Worm (Caenorhabditis elegans) whole organism, L3 larva: ENCODE data around the gene nlp-30.

Experiments used
- R02D3.7 ChIP-seq: fragments of 150-350 bp; optimal IDR thresholded peaks from 2 replicates; lab custom pipeline; 2014; ENCODE audit warnings: missing biosample characterization, missing genetic modification characterization
- ZK546.5 ChIP-seq: sonication (generic microtip); optimal IDR thresholded peaks from 2 replicates; lab custom pipeline; 2017; ENCODE audit warnings: missing biosample characterization, missing genetic modification characterization
- aly-2 ChIP-seq: fragments of 150-350 bp; optimal IDR thresholded peaks from 2 replicates; lab custom pipeline; 2014; ENCODE audit warnings: missing biosample characterization, missing genetic modification characterization
- ama-1 ChIP-seq: fragments of 150-350 bp; optimal IDR thresholded peaks from 2 replicates; lab custom pipeline; 2018
- ceh-16 ChIP-seq: sonication (generic microtip); optimal IDR thresholded peaks from 2 replicates; lab custom pipeline; 2017; ENCODE audit warnings: missing biosample characterization, missing genetic modification characterization
- ceh-82 ChIP-seq: fragments of 150-350 bp; optimal IDR thresholded peaks from 2 replicates; lab custom pipeline; 2014; ENCODE audit warnings: missing biosample characterization, missing genetic modification characterization
- daf-12 ChIP-seq: fragments of 150-350 bp; optimal IDR thresholded peaks from 2 replicates; lab custom pipeline; 2014; ENCODE audit warnings: missing biosample characterization, missing genetic modification reagents, missing genetic modification characterization
- egl-27 ChIP-seq: sonication (generic microtip); optimal IDR thresholded peaks from 4 replicates; lab custom pipeline; 2017; ENCODE audit warnings: missing biosample characterization, missing genetic modification reagents, missing genetic modification characterization
- egl-5 ChIP-seq: fragments of 150-350 bp; optimal IDR thresholded peaks from 2 replicates; lab custom pipeline; 2017; ENCODE audit warnings: missing biosample characterization, missing genetic modification reagents, missing genetic modification characterization, inconsistent platforms
- elt-1 ChIP-seq: fragments of 150-350 bp; optimal IDR thresholded peaks from 2 replicates; lab custom pipeline; 2014; ENCODE audit warnings: missing biosample characterization, missing genetic modification characterization
- elt-2 ChIP-seq: sonication (generic microtip); optimal IDR thresholded peaks from 2 replicates; lab custom pipeline; 2016; ENCODE audit warnings: missing genetic modification reagents, mild to moderate bottlenecking, missing genetic modification characterization, missing compliant biosample characterization
- elt-3 ChIP-seq, 3 experiments: fragments of 150-350 bp in 1 of 3; sonication (generic microtip) in 2 of 3; optimal IDR thresholded peaks; 2 replicates in 2 of 3; 4 replicates in 1 of 3; lab custom pipeline; 2014 to 2017; ENCODE audit warnings: missing biosample characterization in 3 of 3, missing genetic modification characterization in 3 of 3
- eor-1 ChIP-seq, 2 experiments: fragments of 150-350 bp; optimal IDR thresholded peaks; 2 replicates each; lab custom pipeline; 2014 to 2018; ENCODE audit warnings: missing biosample characterization in 2 of 2, missing genetic modification characterization in 2 of 2
- fkh-10 ChIP-seq: sonication (generic microtip); optimal IDR thresholded peaks from 2 replicates; lab custom pipeline; 2017; ENCODE audit warnings: missing biosample characterization, missing genetic modification reagents, missing genetic modification characterization
- fos-1 ChIP-seq: fragments of 150-350 bp; optimal IDR thresholded peaks from 2 replicates; lab custom pipeline; 2014; ENCODE audit warnings: missing biosample characterization, missing genetic modification characterization
- jun-1 ChIP-seq: fragments of 150-350 bp; optimal IDR thresholded peaks from 2 replicates; lab custom pipeline; 2014; ENCODE audit warnings: missing biosample characterization, missing genetic modification reagents, missing genetic modification characterization
- lin-15B ChIP-seq: fragments of 150-350 bp; optimal IDR thresholded peaks from 2 replicates; lab custom pipeline; 2014; ENCODE audit warnings: missing biosample characterization, missing genetic modification characterization
- lin-39 ChIP-seq: fragments of 150-350 bp; optimal IDR thresholded peaks from 2 replicates; lab custom pipeline; 2018; ENCODE audit warnings: missing biosample characterization, missing genetic modification reagents, missing genetic modification characterization
- lsy-12 ChIP-seq: sonication (generic microtip); optimal IDR thresholded peaks from 2 replicates; lab custom pipeline; 2016; ENCODE audit warnings: mild to moderate bottlenecking, missing genetic modification characterization, missing compliant biosample characterization
- mml-1 ChIP-seq: fragments of 150-350 bp; sonication (generic microtip); optimal IDR thresholded peaks from 3 replicates; lab custom pipeline; 2014; ENCODE audit warnings: missing biosample characterization, missing genetic modification characterization
- nfya-1 ChIP-seq: sonication (generic microtip); optimal IDR thresholded peaks from 2 replicates; lab custom pipeline; 2017; ENCODE audit warnings: missing genetic modification characterization, mild to moderate bottlenecking, missing compliant biosample characterization, antibody characterized with exemption, moderate library complexity; ENCODE audit not compliant: insufficient read depth
- nhr-11 ChIP-seq: fragments of 150-350 bp; optimal IDR thresholded peaks from 2 replicates; lab custom pipeline; 2014; ENCODE audit warnings: missing biosample characterization, missing genetic modification characterization
- nhr-237 ChIP-seq: fragments of 150-350 bp; optimal IDR thresholded peaks from 2 replicates; lab custom pipeline; 2014; ENCODE audit warnings: missing biosample characterization, missing genetic modification characterization
- nhr-25 ChIP-seq: sonication (generic microtip); optimal IDR thresholded peaks from 2 replicates; lab custom pipeline; 2017; ENCODE audit warnings: missing biosample characterization, missing genetic modification characterization
- nhr-43 ChIP-seq: sonication (generic microtip); optimal IDR thresholded peaks from 2 replicates; lab custom pipeline; 2016; ENCODE audit warnings: mild to moderate bottlenecking, missing genetic modification characterization, missing compliant biosample characterization; ENCODE audit not compliant: poor library complexity, severe bottlenecking
- nhr-67 ChIP-seq: fragments of 150-350 bp; optimal IDR thresholded peaks from 2 replicates; lab custom pipeline; 2014; ENCODE audit warnings: missing biosample characterization, missing genetic modification characterization
- nhr-76 ChIP-seq: fragments of 150-350 bp; sonication (generic microtip); optimal IDR thresholded peaks from 5 replicates; lab custom pipeline; 2014; ENCODE audit warnings: missing biosample characterization, missing genetic modification characterization
- nhr-77 ChIP-seq: fragments of 150-350 bp; optimal IDR thresholded peaks from 2 replicates; lab custom pipeline; 2014; ENCODE audit warnings: missing biosample characterization, missing genetic modification characterization
- pha-4 ChIP-seq: fragments of 150-350 bp; optimal IDR thresholded peaks from 2 replicates; lab custom pipeline; 2014; ENCODE audit warnings: missing biosample characterization, missing genetic modification reagents, missing genetic modification characterization
- sea-2 ChIP-seq: fragments of 150-350 bp; sonication (generic microtip); optimal IDR thresholded peaks from 4 replicates; lab custom pipeline; 2014; ENCODE audit warnings: missing biosample characterization, missing genetic modification reagents, missing genetic modification characterization
- snpc-4 ChIP-seq: fragments of 150-350 bp; optimal IDR thresholded peaks from 2 replicates; lab custom pipeline; 2014; ENCODE audit warnings: missing biosample characterization, missing genetic modification characterization
- tbx-2 ChIP-seq: sonication (generic microtip); optimal IDR thresholded peaks from 2 replicates; lab custom pipeline; 2016; ENCODE audit warnings: mild to moderate bottlenecking, missing genetic modification characterization, missing compliant biosample characterization
- unc-62 ChIP-seq: fragments of 150-350 bp; sonication (generic microtip); optimal IDR thresholded peaks from 4 replicates; lab custom pipeline; 2014; ENCODE audit warnings: missing biosample characterization, missing genetic modification reagents, missing genetic modification characterization
- ztf-11 ChIP-seq: fragments of 150-350 bp; optimal IDR thresholded peaks from 2 replicates; lab custom pipeline; 2014; ENCODE audit warnings: missing biosample characterization, missing genetic modification characterization
- ztf-4 ChIP-seq: fragments of 150-350 bp; optimal IDR thresholded peaks from 2 replicates; lab custom pipeline; 2014; ENCODE audit warnings: missing biosample characterization, missing genetic modification characterization

nlp-30 gene

ce11 chrV:4007927-4008326 lies 26.1 kb downstream of the nlp-30 start, which contains the start of gene srh-7:
TSS of gene srh-7 (plus strand) at chrV:4008227.
- TF ChIP-seq ztf-11 (tag; lab: Kevin White, UChicago), result no peak
- TF ChIP-seq daf-12 (tag; lab: Kevin White, UChicago), result no peak
- TF ChIP-seq lin-39, result no peak
- no peak for TF ChIP-seq ceh-16 (tag; lab: Kevin White, UChicago)

- no peak for TF ChIP-seq nhr-237 (tag; lab: Kevin White, UChicago)
- TF ChIP-seq ztf-11 (tag; lab: Kevin White, UChicago), result no peak
- TF ChIP-seq aly-2 (tag; lab: Kevin White, UChicago), result no peak
- TF ChIP-seq lsy-12, result no peak
- no peak for TF ChIP-seq tbx-2 (tag; lab: Kevin White, UChicago)
- TF ChIP-seq ztf-4 (tag; lab: Kevin White, UChicago), result no peak
- TF ChIP-seq ama-1 (lab: Kevin White, UChicago), result no peak
- TF ChIP-seq sea-2 (GFP tag; lab: Kevin White, UChicago), result no peak
- TF ChIP-seq nfya-1 (tag; lab: Kevin White, UChicago), result no peak
- TF ChIP-seq, all 47 proteins: peak for 0
These were observed 28.4 kb downstream of the nlp-30 start, which contains the start of gene srh-4 for ce11 chrV:4010170-4010569. TSS of gene srh-4 (plus strand) at chrV:4010470.

- no peak for TF ChIP-seq daf-12 (tag; lab: Kevin White, UChicago)
- TF ChIP-seq egl-27 (tag; lab: Kevin White, UChicago), result no peak
- TF ChIP-seq mml-1 (tag; lab: Kevin White, UChicago), result no peak
- no peak for TF ChIP-seq ztf-4 (tag; lab: Kevin White, UChicago)
- no peak for TF ChIP-seq nhr-67
- no peak for TF ChIP-seq lin-15B (tag; lab: Kevin White, UChicago)
- no peak for TF ChIP-seq unc-62
- no peak for TF ChIP-seq R02D3.7 (tag; lab: Kevin White, UChicago)
- no peak for TF ChIP-seq fkh-10 (GFP tag; lab: Kevin White, UChicago)
- TF ChIP-seq elt-2 (tag; lab: Kevin White, UChicago), result no peak
- no peak for TF ChIP-seq eor-1 (tag; optimal IDR thresholded peaks at IDR 0.05; lab: Kevin White, UChicago)
- TF ChIP-seq nhr-237 (tag; lab: Kevin White, UChicago), result no peak
- TF ChIP-seq, all 47 proteins: peak for 0
These were observed 35.0 kb downstream of the nlp-30 start, which contains the start of gene srw-89 for ce11 chrV:4016780-4017179. TSS of gene srw-89 (plus strand) at chrV:4017080.

ce11 chrV:4018591-4018990 lies 36.8 kb downstream of the nlp-30 start:
- TF ChIP-seq lin-39 (no peak), nhr-25 (tag; lab: Kevin White, UChicago) (no peak), nhr-11 (tag; lab: Kevin White, UChicago) (no peak), aly-2 (tag; lab: Kevin White, UChicago) (no peak), elt-3 (tag; optimal IDR thresholded peaks at IDR 0.05; lab: Kevin White, UChicago) (no peak), unc-62 (no peak), nhr-76 (tag; lab: Kevin White, UChicago) (no peak), nfya-1 (tag; lab: Kevin White, UChicago) (no peak), tbx-2 (tag; lab: Kevin White, UChicago) (no peak), lsy-12 (no peak), nhr-43 (tag; lab: Kevin White, UChicago) (no peak), fos-1 (tag; lab: Kevin White, UChicago) (no peak), jun-1 (no peak), egl-5 (tag; lab: Kevin White, UChicago) (no peak)

- TF ChIP-seq fos-1 (tag; lab: Kevin White, UChicago) (no peak), snpc-4 (no peak), nhr-77 (tag; lab: Kevin White, UChicago) (no peak), elt-1 (no peak)
These were observed 37.4 kb downstream of the nlp-30 start, which contains the start of gene K09D9.3 for ce11 chrV:4019188-4019587. TSS of gene K09D9.3 (plus strand) at chrV:4019488.

- TF ChIP-seq ceh-16 (tag; lab: Kevin White, UChicago) (no peak), lin-39 (no peak), ZK546.5 (tag; lab: Kevin White, UChicago) (no peak), nhr-25 (tag; lab: Kevin White, UChicago) (no peak), sea-2 (GFP tag; lab: Kevin White, UChicago) (no peak), ceh-82 (tag; lab: Kevin White, UChicago) (no peak), nhr-237 (tag; lab: Kevin White, UChicago) (no peak), jun-1 (no peak), pha-4 (tag; lab: Kevin White, UChicago) (no peak)
These were observed 40.0 kb downstream of the nlp-30 start, which contains the start of gene K09D9.14 for ce11 chrV:4021776-4022175. TSS of gene K09D9.14 (minus strand) at chrV:4021876.
